Worm (Caenorhabditis elegans): Measurements from ENCODE around the gene irld-48.

irld-48 gene

ce11 chrII:2919074-2919857 is 36.6 kb upstream of the irld-48 start, which contains the start of the genes ncap-1 and Y110A2AR.1 (continued):
- TF ChIP-seq repo-1 (tag; optimal IDR thresholded peaks at IDR 0.05) (no peak), F55B11.4 (tag; optimal IDR thresholded peaks at IDR 0.05; ENCODE audit: borderline replicate concordance, insufficient read depth) (no peak), fkh-3 (tag; optimal IDR thresholded peaks at IDR 0.05) (no peak), B0336.3 (GFP tag; IDR thresholded peaks at IDR 0.05) (peak; percentile 57; the same call in 1 of the 2 replicates), lin-54 (GFP tag; optimal IDR thresholded peaks at IDR 0.05) (peak; percentile 58), zim-3 (tag; optimal IDR thresholded peaks at IDR 0.05) (no peak), nfya-2 (GFP tag; IDR thresholded peaks at IDR 0.05) (no peak), hsf-1 (GFP tag; IDR thresholded peaks at IDR 0.05) (no peak), B0035.1 (tag; optimal IDR thresholded peaks at IDR 0.05) (no peak), dpff-1 (tag; optimal IDR thresholded peaks at IDR 0.05) (no peak), pbrm-1 (GFP tag; IDR thresholded peaks at IDR 0.05) (no peak), snpc-3.4 (tag; optimal IDR thresholded peaks at IDR 0.05) (no peak), Y53F4B.3 (GFP tag; IDR thresholded peaks at IDR 0.05) (no peak), ztf-6 (GFP tag; IDR thresholded peaks at IDR 0.05) (no peak), efl-1 (GFP tag; optimal IDR thresholded peaks at IDR 0.05) (peak; percentile 87), atf-7 (tag; optimal IDR thresholded peaks at IDR 0.05) (no peak), B0019.2 (GFP tag; conservative IDR thresholded peaks at IDR 0.05) (no peak), C06A6.2 (GFP tag; conservative IDR thresholded peaks at IDR 0.05) (no peak), K12H6.12 (tag; optimal IDR thresholded peaks at IDR 0.05) (no peak), lsl-1 (GFP tag; optimal IDR thresholded peaks at IDR 0.05) (peak; percentile 100), Y95B8A.8 (GFP tag; IDR thresholded peaks at IDR 0.05) (no peak), aptf-3 (GFP tag; IDR thresholded peaks at IDR 0.05) (no peak), hlh-12 (tag; optimal IDR thresholded peaks at IDR 0.05) (no peak), attf-5 (GFP tag; optimal IDR thresholded peaks at IDR 0.05) (no peak), ekl-4 (GFP tag; IDR thresholded peaks at IDR 0.05) (no peak; the same call in 1 of the 2 replicates), attf-6 (GFP tag; IDR thresholded peaks at IDR 0.05) (no peak), Y53G8AR.9 (GFP tag; conservative IDR thresholded peaks at IDR 0.05) (no peak), somi-1 (GFP tag; optimal IDR thresholded peaks at IDR 0.05) (no peak), ets-4 (GFP tag; optimal IDR thresholded peaks at IDR 0.05) (no peak), bed-1 (GFP tag; IDR thresholded peaks at IDR 0.05) (no peak), ceh-27 (GFP tag; optimal IDR thresholded peaks at IDR 0.05) (no peak), cebp-2 (GFP tag; IDR thresholded peaks at IDR 0.05) (no peak), tbp1 (GFP tag; optimal IDR thresholded peaks at IDR 0.05) (peak; percentile 28), rec-8 (tag; optimal IDR thresholded peaks at IDR 0.05) (no peak), gei-17 (GFP tag; optimal IDR thresholded peaks at IDR 0.05) (no peak), rpc-1 (optimal IDR thresholded peaks at IDR 0.05) (no peak), rpc-1 (tag; optimal IDR thresholded peaks at IDR 0.05) (no peak), nhr-179 (tag; optimal IDR thresholded peaks at IDR 0.05) (no peak), Y56A3A.18 (GFP tag; IDR thresholded peaks at IDR 0.05) (no peak), nhr-27 (tag; optimal IDR thresholded peaks at IDR 0.05) (no peak), zfh-2 (GFP tag; conservative IDR thresholded peaks at IDR 0.05) (no peak), egl-44 (GFP tag; IDR thresholded peaks at IDR 0.05) (no peak), pha-4 (tag; optimal IDR thresholded peaks at IDR 0.05) (no peak), ceh-79 (tag; optimal IDR thresholded peaks at IDR 0.05) (no peak), sptf-2 (GFP tag; optimal IDR thresholded peaks at IDR 0.05) (no peak), snpc-1.3 (tag; optimal IDR thresholded peaks at IDR 0.05; ENCODE audit: insufficient read depth) (peak; percentile 5), die-1 (tag; optimal IDR thresholded peaks at IDR 0.05) (no peak), bed-2 (GFP tag; IDR thresholded peaks at IDR 0.05) (no peak)
